Fruit fly (Drosophila melanogaster): Measurements from ENCODE around the gene PH4alphaNE2.

The PH4alphaNE2 gene

dm6 chr3R:30540196-30540595 lies 28.2 kb upstream of the PH4alphaNE2 start:
- TF ChIP-seq Pif1B (GFP tag; optimal IDR thresholded peaks at IDR 0.05) = peak; percentile 25
- peak; percentile 55 for TF ChIP-seq CG17806 (tag; optimal IDR thresholded peaks at IDR 0.05)
- no peak for TF ChIP-seq gl (tag; optimal IDR thresholded peaks at IDR 0.05)
- TF ChIP-seq fd96Ca (GFP tag; IDR thresholded peaks at IDR 0.05) = peak; percentile 84
- peak; percentile 49 for TF ChIP-seq Pif1A (GFP tag; optimal IDR thresholded peaks at IDR 0.05)
- peak; percentile 40 for TF ChIP-seq CG9948 (tag; optimal IDR thresholded peaks at IDR 0.05)
- peak; percentile 49 for TF ChIP-seq CG34367 (tag; optimal IDR thresholded peaks at IDR 0.05)
- no peak for TF ChIP-seq D1 (tag; optimal IDR thresholded peaks at IDR 0.05)
- TF ChIP-seq CG15710 (tag; optimal IDR thresholded peaks at IDR 0.05) = peak; percentile 50
- TF ChIP-seq Snoo (tag; optimal IDR thresholded peaks at IDR 0.05) = peak; percentile 15
- peak; percentile 69; the same call in 1 of the 2 replicates for TF ChIP-seq CG10348 (GFP tag; IDR thresholded peaks at IDR 0.05)
- TF ChIP-seq CG13204 (GFP tag; optimal IDR thresholded peaks at IDR 0.05) = no peak
- peak; percentile 81 for TF ChIP-seq CG32121 (GFP tag; IDR thresholded peaks at IDR 0.05)
- TF ChIP-seq CG8301 (tag; optimal IDR thresholded peaks at IDR 0.05) = peak; percentile 62
- TF ChIP-seq CG12605 (GFP tag; IDR thresholded peaks at IDR 0.05) = peak; percentile 54
- TF ChIP-seq CG8159 (tag; optimal IDR thresholded peaks at IDR 0.05) = peak; percentile 59
- TF ChIP-seq Ets98B (GFP tag; IDR thresholded peaks at IDR 0.05) = peak; percentile 83
- peak; percentile 67 for TF ChIP-seq CG14655 (GFP tag; optimal IDR thresholded peaks at IDR 0.05)
- TF ChIP-seq EcR (GFP tag; optimal IDR thresholded peaks at IDR 0.05) = no peak
- peak; percentile 61 for TF ChIP-seq rn (GFP tag; IDR thresholded peaks at IDR 0.05)
- TF ChIP-seq CG4496 (GFP tag; IDR thresholded peaks at IDR 0.05) = peak; percentile 89

DNA sequence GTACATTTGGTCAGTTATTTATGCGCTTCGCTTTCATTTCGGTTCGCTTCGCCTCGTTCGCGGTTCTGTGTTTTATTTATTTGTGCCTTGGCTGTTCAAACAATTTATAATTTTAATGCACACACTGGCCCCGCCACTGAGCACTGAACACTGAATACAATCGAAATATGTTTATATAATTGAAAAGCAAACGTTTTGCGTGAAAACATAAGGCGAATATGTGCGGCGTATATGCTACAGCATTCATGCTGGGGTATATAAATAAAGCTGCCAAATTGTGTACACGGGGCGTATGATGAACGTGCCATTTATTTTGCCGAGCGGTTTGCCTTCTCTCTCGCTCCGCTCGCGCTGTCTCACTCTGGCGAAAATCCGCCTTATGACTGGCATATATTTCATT lies 24.9 kb upstream of the PH4alphaNE2 start:
- TF ChIP-seq CG15710 (tag; optimal IDR thresholded peaks at IDR 0.05) (no peak), gl (tag; optimal IDR thresholded peaks at IDR 0.05) (no peak), fd96Ca (GFP tag; IDR thresholded peaks at IDR 0.05) (no peak), CG13204 (GFP tag; optimal IDR thresholded peaks at IDR 0.05) (no peak), CG8159 (tag; optimal IDR thresholded peaks at IDR 0.05) (no peak), CG34367 (tag; optimal IDR thresholded peaks at IDR 0.05) (no peak), Pif1B (GFP tag; optimal IDR thresholded peaks at IDR 0.05) (no peak), Ets98B (GFP tag; IDR thresholded peaks at IDR 0.05) (no peak), D1 (tag; optimal IDR thresholded peaks at IDR 0.05) (no peak), CG14655 (GFP tag; optimal IDR thresholded peaks at IDR 0.05) (no peak), CG17806 (tag; optimal IDR thresholded peaks at IDR 0.05) (no peak), CG8301 (tag; optimal IDR thresholded peaks at IDR 0.05) (no peak), CG9948 (tag; optimal IDR thresholded peaks at IDR 0.05) (no peak), CG4496 (GFP tag; IDR thresholded peaks at IDR 0.05) (no peak), Snoo (tag; optimal IDR thresholded peaks at IDR 0.05) (no peak), Pif1A (GFP tag; optimal IDR thresholded peaks at IDR 0.05) (no peak)

DNA sequence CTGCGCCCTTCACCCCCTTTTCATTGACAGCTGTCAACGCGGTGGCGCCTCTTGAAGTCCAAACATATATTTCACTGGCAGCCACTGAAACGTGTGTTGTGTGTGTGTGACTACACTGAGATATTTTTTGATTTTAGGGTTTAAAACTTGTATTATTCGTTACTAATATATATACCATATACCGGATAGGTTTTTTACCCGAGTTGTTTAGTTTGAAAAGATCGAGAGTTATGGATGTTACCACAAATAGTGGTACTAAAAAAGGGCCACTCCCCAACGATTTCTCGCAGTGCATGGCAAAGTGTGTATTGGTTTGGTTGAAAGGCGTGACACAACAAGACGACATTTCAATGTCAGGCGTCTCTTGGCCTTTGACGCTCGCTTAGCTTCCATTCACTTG lies 24.4 kb upstream of the PH4alphaNE2 start:
- TF ChIP-seq CG12605 (GFP tag; IDR thresholded peaks at IDR 0.05) = no peak
- TF ChIP-seq fd96Ca (GFP tag; IDR thresholded peaks at IDR 0.05) = no peak
- TF ChIP-seq CG13204 (GFP tag; optimal IDR thresholded peaks at IDR 0.05) = no peak
- no peak for TF ChIP-seq CG9948 (tag; optimal IDR thresholded peaks at IDR 0.05)
- TF ChIP-seq CG17806 (tag; optimal IDR thresholded peaks at IDR 0.05) = no peak
- TF ChIP-seq Snoo (tag; optimal IDR thresholded peaks at IDR 0.05) = no peak
- no peak for TF ChIP-seq EcR (GFP tag; optimal IDR thresholded peaks at IDR 0.05)
- TF ChIP-seq CG8159 (tag; optimal IDR thresholded peaks at IDR 0.05) = no peak
- TF ChIP-seq CG8301 (tag; optimal IDR thresholded peaks at IDR 0.05) = no peak
- TF ChIP-seq CG10348 (GFP tag; IDR thresholded peaks at IDR 0.05) = no peak
- no peak for TF ChIP-seq CG15710 (tag; optimal IDR thresholded peaks at IDR 0.05)
- no peak for TF ChIP-seq CG4496 (GFP tag; IDR thresholded peaks at IDR 0.05)
- TF ChIP-seq Ets98B (GFP tag; IDR thresholded peaks at IDR 0.05) = no peak
- no peak for TF ChIP-seq CG14655 (GFP tag; optimal IDR thresholded peaks at IDR 0.05)
- no peak for TF ChIP-seq CG34367 (tag; optimal IDR thresholded peaks at IDR 0.05)
- TF ChIP-seq D1 (tag; optimal IDR thresholded peaks at IDR 0.05) = no peak
- TF ChIP-seq rn (GFP tag; IDR thresholded peaks at IDR 0.05) = no peak
- TF ChIP-seq gl (tag; optimal IDR thresholded peaks at IDR 0.05) = no peak
- no peak for TF ChIP-seq CG32121 (GFP tag; IDR thresholded peaks at IDR 0.05)

DNA sequence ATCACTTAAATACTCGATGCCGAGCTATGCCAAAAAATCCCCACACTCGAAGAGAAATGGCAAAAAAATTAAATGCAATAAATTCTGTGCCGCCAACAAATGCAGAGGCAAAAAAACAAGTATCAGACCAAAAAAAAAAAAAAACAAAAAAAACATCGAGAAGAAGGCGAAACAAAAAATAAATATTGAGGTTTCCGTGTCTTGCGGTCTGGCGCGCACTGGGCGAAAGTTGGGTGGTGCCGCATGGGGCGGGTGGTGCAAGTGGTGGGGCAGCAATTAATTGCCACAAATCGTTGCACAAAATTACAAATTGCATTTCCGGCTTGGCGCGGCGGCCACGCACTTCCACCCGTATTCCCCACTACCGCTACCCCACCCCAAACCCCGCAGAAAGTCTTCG lies 22.4 kb upstream of the PH4alphaNE2 start:
- peak; percentile 66 for TF ChIP-seq CG32121 (GFP tag; IDR thresholded peaks at IDR 0.05)
- no peak for TF ChIP-seq CG12605 (GFP tag; IDR thresholded peaks at IDR 0.05)
- TF ChIP-seq rn (GFP tag; IDR thresholded peaks at IDR 0.05) = peak; percentile 46; the same call in 1 of the 2 replicates
- TF ChIP-seq Pif1A (GFP tag; optimal IDR thresholded peaks at IDR 0.05) = no peak

DNA sequence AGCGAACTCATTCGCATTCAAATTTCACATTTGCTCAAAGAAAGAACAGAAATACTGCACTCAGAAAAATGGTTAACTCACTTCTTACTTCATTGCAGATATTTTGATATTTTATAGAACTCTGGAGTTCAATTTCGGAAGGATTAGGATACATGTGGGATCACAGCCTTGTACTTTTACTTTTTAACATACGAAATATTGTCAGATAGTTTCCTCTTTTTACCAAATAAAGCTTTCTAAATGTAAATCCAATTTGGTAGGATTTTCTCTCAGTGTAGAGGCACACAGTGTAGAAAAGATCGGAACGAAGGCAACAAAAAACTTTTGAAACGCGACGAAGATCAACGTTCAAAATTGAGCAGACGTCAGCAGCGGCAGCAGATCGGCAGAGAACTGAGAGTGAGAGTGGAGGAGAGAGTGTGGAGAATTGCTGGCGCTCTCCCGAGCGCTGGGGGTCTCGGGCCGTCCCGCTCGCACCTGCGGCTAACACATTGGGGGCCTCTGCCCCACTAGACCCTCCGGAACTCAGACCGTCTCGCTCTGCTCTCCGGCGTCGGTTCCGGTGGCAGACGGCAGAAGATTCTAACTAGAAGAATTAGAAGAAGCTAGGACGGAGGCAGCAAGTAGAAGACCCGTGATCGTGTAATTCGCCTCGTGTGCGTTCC lies 20.1 kb upstream of the PH4alphaNE2 start, which contains the start of gene tmod:
TSS of gene tmod (plus strand) at position 619 of the 665 bp plus-strand sequence.
- TF ChIP-seq CG9948 (tag; optimal IDR thresholded peaks at IDR 0.05) = peak; percentile 49
- TF ChIP-seq CG8159 (tag; optimal IDR thresholded peaks at IDR 0.05) = peak; percentile 38
- TF ChIP-seq EcR (GFP tag; optimal IDR thresholded peaks at IDR 0.05) = no peak
- no peak for TF ChIP-seq gl (tag; optimal IDR thresholded peaks at IDR 0.05)
- peak; percentile 49 for TF ChIP-seq Pif1A (GFP tag; optimal IDR thresholded peaks at IDR 0.05)
- TF ChIP-seq fd96Ca (GFP tag; IDR thresholded peaks at IDR 0.05) = peak; percentile 61; the same call in 2 of the 3 replicates
- TF ChIP-seq CG14655 (GFP tag; optimal IDR thresholded peaks at IDR 0.05) = peak; percentile 85
- TF ChIP-seq CG4496 (GFP tag; IDR thresholded peaks at IDR 0.05) = peak; percentile 50; the same call in 1 of the 3 replicates
- TF ChIP-seq CG12605 (GFP tag; IDR thresholded peaks at IDR 0.05) = no peak
- TF ChIP-seq CG8301 (tag; optimal IDR thresholded peaks at IDR 0.05) = peak; percentile 82
- 0 out of 2 replicates have a peak, but pooled peaks have one; percentile 18 for TF ChIP-seq CG10348 (GFP tag; IDR thresholded peaks at IDR 0.05)
- TF ChIP-seq Ets98B (GFP tag; IDR thresholded peaks at IDR 0.05) = peak; percentile 47; the same call in 1 of the 2 replicates
- peak; percentile 32 for TF ChIP-seq CG15710 (tag; optimal IDR thresholded peaks at IDR 0.05)
- peak; percentile 43 for TF ChIP-seq CG17806 (tag; optimal IDR thresholded peaks at IDR 0.05)

Data from whole organism, pupa.